Fruit fly (Drosophila melanogaster) whole organism, wandering third instar larva: Measurements from ENCODE around the gene CG31391.

Experiments
- Abd-B ChIP-seq: fragments of >200 bp; optimal IDR thresholded peaks from 2 replicates; lab custom pipeline; 2017; ENCODE audit warnings: missing biosample characterization, missing genetic modification characterization
- CG32264 ChIP-seq: fragments of 200-800 bp; sonication (Bioruptor generic); optimal IDR thresholded peaks from 2 replicates; lab custom pipeline; 2016; ENCODE audit warnings: missing biosample characterization, missing genetic modification characterization
- CG9705 ChIP-seq: fragments of 200-800 bp; sonication (Bioruptor generic); optimal IDR thresholded peaks from 2 replicates; lab custom pipeline; 2018; ENCODE audit warnings: missing biosample characterization, mild to moderate bottlenecking, missing genetic modification characterization
- CrebA ChIP-seq: fragments of 200-800 bp; sonication (Bioruptor generic); optimal IDR thresholded peaks from 2 replicates; lab custom pipeline; 2016; ENCODE audit warnings: missing biosample characterization, mild to moderate bottlenecking, missing genetic modification characterization, borderline replicate concordance
- Dfd ChIP-seq: fragments of >200 bp; optimal IDR thresholded peaks from 2 replicates; lab custom pipeline; 2017; ENCODE audit warnings: missing biosample characterization, missing genetic modification characterization
- Dif ChIP-seq: fragments of 200-275, 200-300 bp; sonication (Bioruptor generic); optimal IDR thresholded peaks from 2 replicates; lab custom pipeline; 2018; ENCODE audit warnings: missing biosample characterization, missing genetic modification characterization; ENCODE audit not compliant: partially characterized antibody
- HLH106 ChIP-seq: fragments of 200-800 bp; optimal IDR thresholded peaks from 3 replicates; lab custom pipeline; 2019; ENCODE audit warnings: missing biosample characterization, mild to moderate bottlenecking, missing genetic modification characterization, moderate library complexity
- Hnf4 ChIP-seq: fragments of 200-800 bp; sonication (Bioruptor generic); optimal IDR thresholded peaks from 2 replicates; lab custom pipeline; 2016; ENCODE audit warnings: missing biosample characterization, mild to moderate bottlenecking, missing genetic modification characterization
- Hr78 ChIP-seq: fragments of >200 bp; optimal IDR thresholded peaks from 2 replicates; lab custom pipeline; 2017; ENCODE audit warnings: missing biosample characterization, missing genetic modification characterization
- Hr83 ChIP-seq: fragments of 200-300 bp; sonication (Bioruptor generic); optimal IDR thresholded peaks from 2 replicates; lab custom pipeline; 2016; ENCODE audit warnings: missing biosample characterization, mild to moderate bottlenecking, missing genetic modification characterization, moderate library complexity; ENCODE audit not compliant: poor library complexity, severe bottlenecking
- Jra ChIP-seq: sonication (Bioruptor generic); optimal IDR thresholded peaks from 2 replicates; lab custom pipeline; 2016; ENCODE audit warnings: missing biosample characterization, missing genetic modification characterization
- Myc ChIP-seq: fragments of >200 bp; optimal IDR thresholded peaks from 2 replicates; lab custom pipeline; 2017
- OdsH ChIP-seq: fragments of 200-800 bp; sonication (Bioruptor generic); optimal IDR thresholded peaks from 2 replicates; lab custom pipeline; 2016; ENCODE audit warnings: missing biosample characterization, mild to moderate bottlenecking, missing genetic modification characterization
- Rel ChIP-seq, 2 experiments: fragments of 200-800 bp; sonication (Bioruptor generic) in 1 of 2; optimal IDR thresholded peaks; 2 replicates in 1 of 2; 3 replicates in 1 of 2; lab custom pipeline; 2016 to 2019; ENCODE audit warnings: mild to moderate bottlenecking in 2 of 2, missing biosample characterization in 2 of 2, missing genetic modification characterization in 2 of 2, moderate library complexity in 1 of 2
- Sp1 ChIP-seq: fragments of 200-800 bp; sonication (Bioruptor generic); optimal IDR thresholded peaks from 3 replicates; lab custom pipeline; 2019; ENCODE audit warnings: missing biosample characterization, mild to moderate bottlenecking, missing genetic modification characterization, moderate library complexity
- Vsx2 ChIP-seq: fragments of 200-300, 225-300 bp; sonication (Bioruptor generic); optimal IDR thresholded peaks from 2 replicates; lab custom pipeline; 2018; ENCODE audit warnings: missing biosample characterization, missing genetic modification characterization; ENCODE audit not compliant: partially characterized antibody
- brk ChIP-seq: fragments of 200-800 bp; sonication (Bioruptor generic); optimal IDR thresholded peaks from 2 replicates; lab custom pipeline; 2016; ENCODE audit warnings: missing biosample characterization, mild to moderate bottlenecking, missing genetic modification characterization
- dl ChIP-seq, 2 experiments: fragments of 175-275, 200-275 bp in 1 of 2; fragments of 200-275 bp in 1 of 2; sonication (Bioruptor generic); optimal IDR thresholded peaks; lab custom pipeline; 2018; ENCODE audit warnings: mild to moderate bottlenecking in 2 of 2, missing biosample characterization in 2 of 2, missing genetic modification characterization in 2 of 2, moderate library complexity in 2 of 2; ENCODE audit not compliant: partially characterized antibody in 2 of 2, insufficient read depth in 1 of 2
- dmrt93B ChIP-seq: fragments of 200-800 bp; sonication (Bioruptor generic); optimal IDR thresholded peaks from 2 replicates; lab custom pipeline; 2018; ENCODE audit warnings: missing biosample characterization, mild to moderate bottlenecking, missing genetic modification characterization
- dsf ChIP-seq: sonication (Bioruptor generic); optimal IDR thresholded peaks from 2 replicates; lab custom pipeline; 2016; ENCODE audit warnings: missing biosample characterization, missing genetic modification characterization, borderline replicate concordance
- ey ChIP-seq: fragments of 200-800 bp; sonication (Bioruptor generic); optimal IDR thresholded peaks from 2 replicates; lab custom pipeline; 2016; ENCODE audit warnings: missing biosample characterization, missing genetic modification characterization
- foxo ChIP-seq, 2 experiments: fragments of 200-800 bp; sonication (Bioruptor generic); optimal IDR thresholded peaks; 2 replicates in 1 of 2; 3 replicates in 1 of 2; lab custom pipeline; 2016 to 2017; ENCODE audit warnings: missing biosample characterization in 2 of 2, missing genetic modification characterization in 2 of 2
- fru ChIP-seq: fragments of 200-800 bp; sonication (Bioruptor generic); optimal IDR thresholded peaks from 3 replicates; lab custom pipeline; 2016; ENCODE audit warnings: missing biosample characterization, mild to moderate bottlenecking, missing genetic modification characterization
- h ChIP-seq: fragments of 200-800 bp; sonication (Bioruptor generic); optimal IDR thresholded peaks from 3 replicates; lab custom pipeline; 2016; ENCODE audit warnings: missing biosample characterization, mild to moderate bottlenecking, missing genetic modification characterization
- jim ChIP-seq: fragments of 175-275, 200-325 bp; sonication (Bioruptor generic); optimal IDR thresholded peaks from 2 replicates; lab custom pipeline; 2016; ENCODE audit warnings: missing biosample characterization, mild to moderate bottlenecking, missing genetic modification characterization
- lola ChIP-seq: fragments of >200 bp; optimal IDR thresholded peaks from 2 replicates; lab custom pipeline; 2017; ENCODE audit warnings: missing biosample characterization, missing genetic modification characterization
- pan ChIP-seq: fragments of >200 bp; optimal IDR thresholded peaks from 2 replicates; lab custom pipeline; 2017
- rgr ChIP-seq: fragments of 200-800 bp; sonication (Bioruptor generic); optimal IDR thresholded peaks from 3 replicates; lab custom pipeline; 2016; ENCODE audit warnings: missing biosample characterization, mild to moderate bottlenecking, missing genetic modification characterization
- sage ChIP-seq: fragments of 200-800 bp; sonication (Bioruptor generic); optimal IDR thresholded peaks from 2 replicates; lab custom pipeline; 2016; ENCODE audit warnings: missing biosample characterization, mild to moderate bottlenecking, missing genetic modification characterization
- sv ChIP-seq: fragments of 200-800 bp; sonication (Bioruptor generic); optimal IDR thresholded peaks from 3 replicates; lab custom pipeline; 2016; ENCODE audit warnings: missing biosample characterization, missing genetic modification characterization
- tai ChIP-seq: sonication (Bioruptor generic); optimal IDR thresholded peaks from 2 replicates; lab custom pipeline; 2016; ENCODE audit warnings: missing biosample characterization, missing genetic modification characterization
- usp ChIP-seq: fragments of >200 bp; optimal IDR thresholded peaks from 2 replicates; lab custom pipeline; 2017; ENCODE audit warnings: missing biosample characterization, missing genetic modification characterization
- woc ChIP-seq: sonication (Bioruptor generic); optimal IDR thresholded peaks from 2 replicates; lab custom pipeline; 2016; ENCODE audit warnings: missing biosample characterization, mild to moderate bottlenecking, missing genetic modification characterization

The CG31391 gene

dm6 chr3R:10688835-10689234, 16.0 kb downstream of the CG31391 start:
- TF ChIP-seq fru (GFP tag; lab: Kevin White, UChicago): no peak
- TF ChIP-seq ey (GFP tag; lab: Kevin White, UChicago): no peak
- no peak for TF ChIP-seq Hnf4
- no peak for TF ChIP-seq usp (GFP tag; lab: Kevin White, UChicago)
- no peak for TF ChIP-seq Dfd (GFP tag; lab: Kevin White, UChicago)
- TF ChIP-seq HLH106 (tag; lab: Kevin White, UChicago): no peak
- no peak for TF ChIP-seq Abd-B (GFP tag; lab: Kevin White, UChicago)
- no peak for TF ChIP-seq sage (GFP tag; lab: Kevin White, UChicago)
- TF ChIP-seq pan: no peak
- TF ChIP-seq Hr83 (GFP tag; lab: Kevin White, UChicago): no peak
- no peak for TF ChIP-seq sv (GFP tag; lab: Kevin White, UChicago)
- TF ChIP-seq lola (GFP tag; lab: Kevin White, UChicago): no peak
- TF ChIP-seq rgr (GFP tag; lab: Kevin White, UChicago): no peak
- no peak for TF ChIP-seq woc (GFP tag; lab: Kevin White, UChicago)
- TF ChIP-seq Hr78: no peak
- no peak for TF ChIP-seq OdsH (GFP tag; lab: Kevin White, UChicago)
- TF ChIP-seq dsf (GFP tag; lab: Kevin White, UChicago): no peak
- TF ChIP-seq dl (GFP tag; optimal IDR thresholded peaks at IDR 0.05; lab: Kevin White, UChicago; ENCODE audit: insufficient read depth in 1 of 2, partially characterized antibody in 2 of 2): no peak

- TF ChIP-seq brk (GFP tag; lab: Kevin White, UChicago): no peak
- no peak for TF ChIP-seq Jra (GFP tag; lab: Kevin White, UChicago)
- no peak for TF ChIP-seq Hr83 (GFP tag; lab: Kevin White, UChicago)
- no peak for TF ChIP-seq CG32264 (GFP tag; lab: Kevin White, UChicago)
- TF ChIP-seq Abd-B (GFP tag; lab: Kevin White, UChicago): no peak
- no peak for TF ChIP-seq Dif (GFP tag; lab: Kevin White, UChicago)
- TF ChIP-seq OdsH (GFP tag; lab: Kevin White, UChicago): no peak
- no peak for TF ChIP-seq Sp1 (GFP tag; lab: Kevin White, UChicago)
- TF ChIP-seq HLH106 (tag; lab: Kevin White, UChicago): no peak
- no peak for TF ChIP-seq dmrt93B (GFP tag; lab: Kevin White, UChicago)
- no peak for TF ChIP-seq ey (GFP tag; lab: Kevin White, UChicago)
- TF ChIP-seq usp (GFP tag; lab: Kevin White, UChicago): no peak
- TF ChIP-seq foxo (GFP tag; optimal IDR thresholded peaks at IDR 0.05; lab: Kevin White, UChicago): no peak
- TF ChIP-seq lola (GFP tag; lab: Kevin White, UChicago): no peak
- no peak for TF ChIP-seq Myc
- no peak for TF ChIP-seq Rel (GFP tag; optimal IDR thresholded peaks at IDR 0.05; lab: Kevin White, UChicago)
- TF ChIP-seq Rel (tag; optimal IDR thresholded peaks at IDR 0.05; lab: Kevin White, UChicago): no peak
- TF ChIP-seq CG9705: no peak
- TF ChIP-seq dsf (GFP tag; lab: Kevin White, UChicago): no peak
Measured at dm6 chr3R:10688160-10688559, 16.7 kb downstream of the CG31391 start.

- no peak for TF ChIP-seq pan
- TF ChIP-seq OdsH (GFP tag; lab: Kevin White, UChicago): no peak
- TF ChIP-seq brk (GFP tag; lab: Kevin White, UChicago): no peak
- no peak for TF ChIP-seq CG32264 (GFP tag; lab: Kevin White, UChicago)
- TF ChIP-seq tai (GFP tag; lab: Kevin White, UChicago): no peak
- TF ChIP-seq woc (GFP tag; lab: Kevin White, UChicago): no peak
- no peak for TF ChIP-seq lola (GFP tag; lab: Kevin White, UChicago)
- TF ChIP-seq dsf (GFP tag; lab: Kevin White, UChicago): no peak
- no peak for TF ChIP-seq Hnf4
- TF ChIP-seq ey (GFP tag; lab: Kevin White, UChicago): no peak
- TF ChIP-seq Dfd (GFP tag; lab: Kevin White, UChicago): no peak
- no peak for TF ChIP-seq CrebA (GFP tag; lab: Kevin White, UChicago)
Measured at dm6 chr3R:10687312-10687711, 17.6 kb downstream of the CG31391 start.

dm6 chr3R:10686307-10687094, 18.4 kb downstream of the CG31391 start, which contains the start of gene Skel:
Skel (plus strand) TSS chr3R:10686943.
- TF ChIP-seq CG32264 (GFP tag; lab: Kevin White, UChicago) (no peak), Vsx2 (GFP tag; lab: Kevin White, UChicago) (peak; percentile 34), h (GFP tag; lab: Kevin White, UChicago) (peak; percentile 3), Hr78 (no peak), jim (GFP tag; lab: Kevin White, UChicago) (no peak), CrebA (GFP tag; lab: Kevin White, UChicago) (no peak), dl (GFP tag; optimal IDR thresholded peaks at IDR 0.05; lab: Kevin White, UChicago; ENCODE audit: insufficient read depth in 1 of 2, partially characterized antibody in 2 of 2) (peak in 1 of 2 experiments; percentile 14), Hnf4 (no peak), Dif (GFP tag; lab: Kevin White, UChicago) (peak; percentile 75)
